Fruit fly (Drosophila melanogaster) whole organism, embryonic: ENCODE results near the gene slmo.
A peak's percentile ranks its signal among the peaks of the same experiment; 100 is the strongest.

ENCODE experiments used
- Asciz ChIP-seq: fragments of 200-800 bp; sonication (Bioruptor generic); optimal IDR thresholded peaks from 2 replicates; lab custom pipeline; 2017; ENCODE audit warnings: missing biosample characterization, mild to moderate bottlenecking, missing genetic modification characterization, missing genetic modification reagents
- CG10267 ChIP-seq: fragments of 200-800 bp; sonication (Bioruptor generic); optimal IDR thresholded peaks from 2 replicates; lab custom pipeline; 2018; ENCODE audit warnings: missing biosample characterization, mild to moderate bottlenecking, missing genetic modification characterization, moderate library complexity
- CG10366 ChIP-seq: fragments of 200-800 bp; sonication (Bioruptor generic); IDR thresholded peaks from 2 replicates; pipeline ENCODE4 v1.3.6; 2022; ENCODE audit warnings: missing biosample characterization, missing genetic modification characterization
- CG11695 ChIP-seq: fragments of 200-800 bp; sonication (Bioruptor generic); IDR thresholded peaks from 3 replicates; pipeline ENCODE4 v1.3.6; 2022; ENCODE audit warnings: missing biosample characterization, missing genetic modification characterization
- CG11723 ChIP-seq: fragments of 200-800 bp; sonication (Bioruptor generic); optimal IDR thresholded peaks from 2 replicates; lab custom pipeline; 2017; ENCODE audit warnings: missing biosample characterization, mild to moderate bottlenecking, missing genetic modification characterization
- CG12155 ChIP-seq: fragments of 200-800 bp; sonication (Bioruptor generic); optimal IDR thresholded peaks from 3 replicates; lab custom pipeline; 2016; ENCODE audit warnings: missing biosample characterization, missing genetic modification characterization
- CG18619 ChIP-seq: fragments of 200-800 bp; sonication (Bioruptor generic); optimal IDR thresholded peaks from 3 replicates; lab custom pipeline; 2017; ENCODE audit warnings: missing biosample characterization, mild to moderate bottlenecking, missing genetic modification characterization
- CG3065 ChIP-seq: fragments of 200-800 bp; sonication (Bioruptor generic); optimal IDR thresholded peaks from 2 replicates; lab custom pipeline; 2016; ENCODE audit warnings: missing biosample characterization, missing genetic modification characterization
- CG31388 ChIP-seq: fragments of 200-800 bp; sonication (Bioruptor generic); optimal IDR thresholded peaks from 2 replicates; lab custom pipeline; 2016; ENCODE audit warnings: missing biosample characterization, missing genetic modification characterization
- CG33213 ChIP-seq: fragments of 200-800 bp; sonication (Bioruptor generic); optimal IDR thresholded peaks from 3 replicates; lab custom pipeline; 2016; ENCODE audit warnings: missing biosample characterization, missing genetic modification characterization
- CG4707 ChIP-seq: fragments of 200-800 bp; sonication (Bioruptor generic); optimal IDR thresholded peaks from 2 replicates; lab custom pipeline; 2018; ENCODE audit warnings: missing biosample characterization, mild to moderate bottlenecking, missing genetic modification characterization, moderate library complexity
- CG4820 ChIP-seq: fragments of 200-800 bp; sonication (Bioruptor generic); optimal IDR thresholded peaks from 3 replicates; lab custom pipeline; 2016; ENCODE audit warnings: missing biosample characterization, missing genetic modification characterization
- CG5245 ChIP-seq: fragments of 200-800 bp; sonication (Bioruptor generic); optimal IDR thresholded peaks from 3 replicates; lab custom pipeline; 2016; ENCODE audit warnings: missing biosample characterization, missing genetic modification characterization
- CG6791 ChIP-seq: fragments of 200-800 bp; sonication (Bioruptor generic); IDR thresholded peaks from 3 replicates; pipeline ENCODE4 v1.3.6; 2022; ENCODE audit warnings: missing biosample characterization, missing genetic modification characterization; ENCODE audit not compliant: partially characterized antibody
- CG8924 ChIP-seq: fragments of 200-800 bp; optimal IDR thresholded peaks from 3 replicates; lab custom pipeline; 2019; ENCODE audit warnings: missing biosample characterization, mild to moderate bottlenecking, missing genetic modification characterization, moderate library complexity
- CG9215 ChIP-seq: fragments of 200-800 bp; sonication (Bioruptor generic); IDR thresholded peaks from 2 replicates; pipeline ENCODE4 v1.3.6; 2022; ENCODE audit warnings: missing biosample characterization, missing genetic modification characterization
- CG9727 ChIP-seq: fragments of 200-800 bp; sonication (Bioruptor generic); optimal IDR thresholded peaks from 3 replicates; lab custom pipeline; 2017; ENCODE audit warnings: missing biosample characterization, mild to moderate bottlenecking, missing genetic modification characterization
- CTCF ChIP-seq: fragments of 200-800 bp; sonication (Bioruptor generic); optimal IDR thresholded peaks from 2 replicates; lab custom pipeline; 2017; ENCODE audit warnings: missing biosample characterization, mild to moderate bottlenecking, missing genetic modification characterization, moderate library complexity
- Dref ChIP-seq: fragments of 200-800 bp; sonication (Bioruptor generic); IDR thresholded peaks from 2 replicates; pipeline ENCODE4 v1.3.6; 2022; ENCODE audit warnings: missing biosample characterization, missing genetic modification characterization
- NFAT ChIP-seq: fragments of 200-800 bp; sonication (Bioruptor generic); IDR thresholded peaks from 2 replicates; pipeline ENCODE4 v1.3.6; 2022; ENCODE audit warnings: missing biosample characterization, missing genetic modification characterization
- Rfx ChIP-seq: fragments of 200-800 bp; sonication (Bioruptor generic); IDR thresholded peaks from 2 replicates; pipeline ENCODE4 v1.3.6; 2022; ENCODE audit warnings: missing biosample characterization, missing genetic modification characterization
- Spps ChIP-seq: fragments of 200-800 bp; sonication (Bioruptor generic); optimal IDR thresholded peaks from 2 replicates; lab custom pipeline; 2018; ENCODE audit warnings: missing biosample characterization, mild to moderate bottlenecking, missing genetic modification characterization
- bcd ChIP-seq: fragments of 200-800 bp; sonication (Bioruptor generic); optimal IDR thresholded peaks from 2 replicates; lab custom pipeline; 2017; ENCODE audit warnings: missing biosample characterization, mild to moderate bottlenecking, missing genetic modification characterization
- caup ChIP-seq: fragments of 200-800 bp; sonication (Bioruptor generic); optimal IDR thresholded peaks from 3 replicates; lab custom pipeline; 2017; ENCODE audit warnings: missing biosample characterization, mild to moderate bottlenecking, missing genetic modification characterization, moderate library complexity; ENCODE audit not compliant: severe bottlenecking
- corto ChIP-seq: fragments of 200-800 bp; sonication (Bioruptor generic); optimal IDR thresholded peaks from 2 replicates; lab custom pipeline; 2016; ENCODE audit warnings: missing biosample characterization, mild to moderate bottlenecking, missing genetic modification characterization, moderate library complexity
- danr ChIP-seq: fragments of 200-800 bp; sonication (Bioruptor generic); IDR thresholded peaks from 2 replicates; pipeline ENCODE4 v1.3.6; 2022; ENCODE audit warnings: missing biosample characterization, missing genetic modification characterization
- dmrt99B ChIP-seq: fragments of 200-800 bp; sonication (Bioruptor generic); optimal IDR thresholded peaks from 2 replicates; lab custom pipeline; 2018; ENCODE audit warnings: missing biosample characterization, mild to moderate bottlenecking, missing genetic modification characterization, moderate library complexity
- en ChIP-seq: fragments of 200-800 bp; sonication (Bioruptor generic); optimal IDR thresholded peaks from 2 replicates; lab custom pipeline; 2016; ENCODE audit warnings: missing biosample characterization, missing genetic modification characterization
- eyg ChIP-seq: fragments of 200-800 bp; sonication (Bioruptor generic); optimal IDR thresholded peaks from 3 replicates; lab custom pipeline; 2016; ENCODE audit warnings: missing biosample characterization, missing genetic modification characterization
- fru ChIP-seq: fragments of >200 bp; optimal IDR thresholded peaks from 2 replicates; lab custom pipeline; 2017
- her ChIP-seq: fragments of 200-800 bp; sonication (Bioruptor generic); optimal IDR thresholded peaks from 2 replicates; lab custom pipeline; 2016; ENCODE audit warnings: missing biosample characterization, missing genetic modification characterization
- ken ChIP-seq: fragments of 200-800 bp; sonication (Bioruptor generic); IDR thresholded peaks from 3 replicates; pipeline ENCODE4 v1.3.6; 2022; ENCODE audit warnings: missing biosample characterization, missing genetic modification characterization
- knrl ChIP-seq: fragments of 200-800 bp; sonication (Bioruptor generic); IDR thresholded peaks from 3 replicates; pipeline ENCODE4 v1.3.6; 2022; ENCODE audit warnings: missing biosample characterization, missing genetic modification characterization; ENCODE audit not compliant: partially characterized antibody
- onecut ChIP-seq: fragments of 200-800 bp; sonication (Bioruptor generic); IDR thresholded peaks from 2 replicates; pipeline ENCODE4 v1.3.6; 2022; ENCODE audit warnings: missing biosample characterization, missing genetic modification characterization
- org-1 ChIP-seq: fragments of 200-800 bp; sonication (Bioruptor generic); optimal IDR thresholded peaks from 2 replicates; lab custom pipeline; 2017; ENCODE audit warnings: missing biosample characterization, missing genetic modification characterization
- prd ChIP-seq, 3 experiments: fragments of >200 bp in 2 of 3; fragments of 200-800 bp in 1 of 3; sonication (Bioruptor generic) in 1 of 3; optimal IDR thresholded peaks in 2 of 3; IDR thresholded peaks in 1 of 3; 2 replicates in 2 of 3; 3 replicates in 1 of 3; pipeline versions ENCODE4 v1.3.6 to Lab custom; 2017 to 2022; ENCODE audit warnings: missing biosample characterization in 1 of 3, missing genetic modification characterization in 1 of 3
- sens-2 ChIP-seq: fragments of 200-800 bp; sonication (Bioruptor generic); IDR thresholded peaks from 2 replicates; pipeline ENCODE4 v1.3.6; 2022; ENCODE audit warnings: missing biosample characterization, missing genetic modification characterization
- sna ChIP-seq: fragments of 200-800 bp; sonication (Bioruptor generic); IDR thresholded peaks from 2 replicates; pipeline ENCODE4 v1.3.6; 2022; ENCODE audit warnings: missing biosample characterization, missing genetic modification characterization; ENCODE audit not compliant: partially characterized antibody
- toy ChIP-seq: fragments of 200-800 bp; sonication (Bioruptor generic); IDR thresholded peaks from 2 replicates; pipeline ENCODE4 v1.3.6; 2022; ENCODE audit warnings: missing biosample characterization, missing genetic modification characterization
- tx ChIP-seq: fragments of 200-800 bp; sonication (Bioruptor generic); optimal IDR thresholded peaks from 2 replicates; lab custom pipeline; 2016; ENCODE audit warnings: missing biosample characterization, missing genetic modification characterization
- vnd ChIP-seq: fragments of 200-800 bp; sonication (Bioruptor generic); IDR thresholded peaks from 3 replicates; pipeline ENCODE4 v1.3.6; 2022; ENCODE audit warnings: missing biosample characterization, missing genetic modification characterization; ENCODE audit not compliant: partially characterized antibody
- wdn ChIP-seq: fragments of 200-800 bp; sonication (Bioruptor generic); IDR thresholded peaks from 2 replicates; pipeline ENCODE4 v1.3.6; 2022; ENCODE audit warnings: missing biosample characterization, missing genetic modification characterization
- wor ChIP-seq: fragments of 200-800 bp; sonication (Bioruptor generic); IDR thresholded peaks from 2 replicates; pipeline ENCODE4 v1.3.6; 2022; ENCODE audit warnings: missing biosample characterization, missing genetic modification characterization

Gene slmo

DNA sequence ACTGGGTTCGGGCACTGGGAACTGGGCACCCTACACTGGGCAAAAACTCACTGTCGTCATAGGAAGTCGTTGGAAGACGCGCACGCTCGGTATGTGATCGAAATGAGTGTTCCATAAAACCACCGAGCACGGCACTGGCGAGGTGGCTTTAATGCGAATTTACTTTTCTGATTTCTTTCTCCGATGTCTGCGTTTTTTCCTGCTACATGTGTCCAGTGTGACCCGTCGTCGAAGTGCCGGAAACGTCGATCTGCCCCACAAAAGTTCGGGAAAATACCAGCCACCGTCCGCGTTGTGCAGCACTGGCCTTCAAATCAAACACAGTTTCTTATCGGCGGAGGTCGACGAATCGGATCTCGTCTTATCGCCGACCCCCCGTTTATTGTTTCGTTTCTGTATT lies 49.3 kb downstream of the slmo start, which contains the start of gene Kdm5 (continued):
- peak; percentile 24; the same call in 1 of the 2 replicates for TF ChIP-seq CG10366 (GFP tag; lab: Robert Waterston, UW)
- no peak for TF ChIP-seq eyg (GFP tag; lab: Kevin White, UChicago)
- TF ChIP-seq en: no peak
- TF ChIP-seq CG18619 (GFP tag; lab: Kevin White, UChicago): peak; percentile 8
- TF ChIP-seq wdn (GFP tag; lab: Robert Waterston, UW): no peak
- TF ChIP-seq onecut (GFP tag; lab: Robert Waterston, UW): 0 out of 2 replicates have a peak, but pooled peaks have one; percentile 13
- TF ChIP-seq sens-2: no peak
- peak; percentile 30 for TF ChIP-seq CTCF (GFP tag; lab: Kevin White, UChicago)
- TF ChIP-seq CG31388 (GFP tag; lab: Kevin White, UChicago): no peak
- TF ChIP-seq CG4820 (GFP tag; lab: Kevin White, UChicago): no peak
- TF ChIP-seq NFAT: peak; percentile 56
- no peak for TF ChIP-seq fru (lab: Kevin White, UChicago)
- peak; percentile 39 for TF ChIP-seq CG12155
- peak; percentile 11 for TF ChIP-seq tx
- TF ChIP-seq CG5245 (GFP tag; lab: Kevin White, UChicago): no peak
- 0 out of 3 replicates have a peak, but pooled peaks have one; percentile 12 for TF ChIP-seq knrl (GFP tag; lab: Robert Waterston, UW)
- peak; percentile 55 for TF ChIP-seq CG6791 (GFP tag; lab: Robert Waterston, UW)
- TF ChIP-seq CG8924 (tag; lab: Kevin White, UChicago): peak; percentile 7
- no peak for TF ChIP-seq her (GFP tag; lab: Kevin White, UChicago)
- no peak for TF ChIP-seq vnd (GFP tag; lab: Robert Waterston, UW)
- no peak for TF ChIP-seq CG11723 (GFP tag; lab: Kevin White, UChicago)
- no peak for TF ChIP-seq CG11695 (GFP tag; lab: Robert Waterston, UW)
- peak; percentile 62; the same call in 1 of the 3 replicates for TF ChIP-seq ken
- TF ChIP-seq Asciz: no peak
- TF ChIP-seq CG10267 (tag; lab: Kevin White, UChicago): peak; percentile 94
- TF ChIP-seq wor: no peak
- peak; percentile 62 for TF ChIP-seq caup
- peak; percentile 29; the same call in 1 of the 2 replicates for TF ChIP-seq danr (GFP tag; lab: Robert Waterston, UW)
- TF ChIP-seq CG9215 (GFP tag; lab: Robert Waterston, UW): no peak
- no peak for TF ChIP-seq sna
- no peak for TF ChIP-seq org-1 (GFP tag; lab: Kevin White, UChicago)
- TF ChIP-seq CG4707 (GFP tag; lab: Kevin White, UChicago): no peak
- TF ChIP-seq corto: no peak
- no peak for TF ChIP-seq prd (optimal IDR thresholded peaks at IDR 0.05; lab: Kevin White, UChicago)
- TF ChIP-seq prd (GFP tag; IDR thresholded peaks at IDR 0.05; lab: Robert Waterston, UW): peak; percentile 45; the same call in 1 of the 3 replicates
- peak; percentile 50; the same call in 1 of the 2 replicates for TF ChIP-seq Dref
- TF ChIP-seq Rfx: peak; percentile 79
- no peak for TF ChIP-seq toy
- TF ChIP-seq Spps (tag; lab: Kevin White, UChicago): no peak
- TF ChIP-seq bcd (GFP tag; lab: Kevin White, UChicago): peak; percentile 52
- TF ChIP-seq CG9727 (GFP tag; lab: Kevin White, UChicago): peak; percentile 30
- peak; percentile 64 for TF ChIP-seq CG33213
- no peak for TF ChIP-seq CG3065 (GFP tag; lab: Kevin White, UChicago)
- TF ChIP-seq dmrt99B (tag; lab: Kevin White, UChicago): no peak
- TF ChIP-seq, all 482 proteins: peak for 182
